Fruit fly (Drosophila melanogaster): ENCODE measurements around the gene Eip63F-1.

Eip63F-1 gene

DNA sequence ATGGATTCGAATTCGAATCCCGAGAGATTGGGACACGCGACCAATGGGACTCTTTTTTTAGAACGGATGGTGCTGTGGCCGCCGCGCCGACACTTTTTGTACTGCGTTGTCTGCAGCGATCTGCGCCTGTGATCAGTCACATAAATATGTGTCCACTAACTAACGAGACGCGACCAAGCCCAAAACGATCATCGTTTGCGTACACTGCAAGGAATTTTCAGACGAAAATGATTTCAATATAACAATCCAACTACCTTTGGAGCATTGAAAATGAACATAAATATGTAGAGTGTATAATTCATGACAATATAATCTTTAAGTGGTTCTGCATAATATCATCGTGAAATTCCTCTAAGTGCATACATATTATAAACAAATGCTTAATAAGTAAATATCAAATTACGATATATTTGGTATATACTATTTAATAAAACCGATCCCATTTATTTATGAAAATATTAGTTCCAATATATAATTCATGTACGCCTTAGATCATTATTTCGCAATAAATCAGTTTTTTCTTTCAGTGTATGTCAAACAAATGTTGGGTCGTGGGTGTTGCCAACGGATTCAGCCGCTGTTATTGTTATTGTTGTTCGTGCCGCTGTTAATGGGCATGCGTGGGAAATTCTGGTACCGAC, at the start of gene Eip63F-1:
Gene Eip63F-1 (minus strand): TSS at position 51 of the 641 bp plus-strand sequence.
- TF ChIP-seq Dll (optimal IDR thresholded peaks at IDR 0.05) (no peak), EcR (GFP tag; optimal IDR thresholded peaks at IDR 0.05) (no peak), pan (optimal IDR thresholded peaks at IDR 0.05) (no peak), psq (optimal IDR thresholded peaks at IDR 0.05) (no peak), CG8478 (optimal IDR thresholded peaks at IDR 0.05) (no peak), usp (GFP tag; optimal IDR thresholded peaks at IDR 0.05) (no peak)

DNA sequence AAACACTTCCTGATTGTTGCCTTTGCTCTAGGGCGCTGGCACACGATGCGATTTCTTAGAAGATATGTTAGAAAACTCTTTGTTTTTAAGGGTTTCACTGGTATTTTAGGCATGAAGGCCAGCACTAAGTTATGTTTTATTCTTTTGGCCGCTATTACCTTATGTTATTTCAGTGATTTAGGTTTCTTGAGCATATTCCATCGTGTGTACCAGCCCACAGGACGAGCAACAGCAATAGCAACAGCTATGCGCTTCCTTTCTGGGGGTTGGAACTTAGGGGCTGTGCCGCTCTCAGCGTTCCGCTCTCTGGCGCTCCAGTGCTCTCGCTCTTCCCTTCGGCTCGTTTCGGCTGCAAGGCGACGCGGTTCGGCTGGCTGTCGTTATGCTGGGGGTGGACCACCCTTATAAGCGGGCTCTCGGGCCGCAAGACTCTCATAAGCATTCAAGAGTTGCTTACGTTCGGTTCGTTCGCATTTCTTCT, 48.1 kb upstream of the Eip63F-1 start, which contains the start of gene scrt:
Gene scrt (plus strand): TSS at position 431 of the 481 bp plus-strand sequence.
- TF ChIP-seq EcR (GFP tag; optimal IDR thresholded peaks at IDR 0.05) (no peak), psq (optimal IDR thresholded peaks at IDR 0.05) (no peak)

DNA sequence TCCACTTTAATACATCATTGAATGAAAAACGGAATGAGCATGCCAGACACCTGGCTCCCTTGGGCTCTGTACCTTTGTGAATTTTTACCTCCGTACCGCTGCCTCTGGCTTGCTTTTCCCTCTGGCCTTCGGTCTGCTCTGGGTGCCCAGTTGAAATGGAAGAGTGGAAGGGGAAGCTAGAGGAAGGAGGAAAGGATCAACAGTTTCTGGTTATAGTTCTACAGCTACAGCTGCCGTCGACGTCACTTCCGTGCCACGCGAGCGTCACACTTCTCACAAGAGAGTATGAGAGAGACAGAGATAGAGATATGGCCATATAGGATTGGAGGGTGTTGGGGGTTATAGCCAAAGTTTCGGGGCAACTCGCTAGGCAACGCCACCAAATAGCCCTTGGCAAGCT, 44.6 kb upstream of the Eip63F-1 start:
- no peak for TF ChIP-seq EcR (GFP tag; optimal IDR thresholded peaks at IDR 0.05)
- no peak for TF ChIP-seq usp (GFP tag; optimal IDR thresholded peaks at IDR 0.05)
- no peak for TF ChIP-seq psq (optimal IDR thresholded peaks at IDR 0.05)
- no peak for TF ChIP-seq Dll (optimal IDR thresholded peaks at IDR 0.05)
- no peak for TF ChIP-seq pan (optimal IDR thresholded peaks at IDR 0.05)
- no peak for TF ChIP-seq CG8478 (optimal IDR thresholded peaks at IDR 0.05)

DNA sequence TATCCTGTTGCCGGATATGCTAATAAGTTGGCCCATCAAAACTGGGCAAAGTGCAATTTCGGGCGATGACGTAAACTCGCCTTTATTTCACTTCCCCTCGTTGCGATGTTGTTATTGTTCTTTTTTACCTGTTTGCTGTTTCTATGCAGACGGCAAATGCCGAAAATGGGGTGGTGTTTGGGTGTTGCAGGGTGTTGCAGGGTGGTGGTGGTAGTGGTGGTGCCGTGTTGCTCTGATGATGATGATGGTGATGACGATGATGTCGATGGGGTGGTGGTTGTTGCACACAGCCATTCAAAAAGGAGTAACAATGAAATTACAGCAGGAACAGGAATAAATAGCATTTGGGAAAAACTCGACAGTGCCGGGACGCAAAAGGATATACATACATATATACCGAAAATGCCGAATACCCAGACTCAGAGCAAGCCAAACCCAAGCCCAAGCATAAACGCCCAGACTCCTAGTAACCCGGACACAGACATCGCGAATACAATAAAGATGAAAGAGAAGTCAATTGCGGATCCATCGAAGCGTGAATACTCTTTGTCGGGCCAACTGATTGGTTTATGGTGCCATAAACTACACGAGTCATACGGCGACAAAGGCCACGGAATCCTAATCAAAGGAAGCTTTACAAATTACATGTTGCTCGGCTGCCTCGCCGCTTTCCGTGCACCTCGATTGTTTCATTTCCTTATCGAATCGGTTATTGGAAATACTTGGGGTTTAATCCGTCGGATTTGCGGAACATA, 43.5 kb upstream of the Eip63F-1 start:
- no peak for TF ChIP-seq CG8478 (optimal IDR thresholded peaks at IDR 0.05)
- no peak for TF ChIP-seq EcR (GFP tag; optimal IDR thresholded peaks at IDR 0.05)
- TF ChIP-seq Dll (optimal IDR thresholded peaks at IDR 0.05): no peak
- TF ChIP-seq psq (optimal IDR thresholded peaks at IDR 0.05): no peak
- no peak for TF ChIP-seq pan (optimal IDR thresholded peaks at IDR 0.05)
- TF ChIP-seq usp (GFP tag; optimal IDR thresholded peaks at IDR 0.05): no peak

DNA sequence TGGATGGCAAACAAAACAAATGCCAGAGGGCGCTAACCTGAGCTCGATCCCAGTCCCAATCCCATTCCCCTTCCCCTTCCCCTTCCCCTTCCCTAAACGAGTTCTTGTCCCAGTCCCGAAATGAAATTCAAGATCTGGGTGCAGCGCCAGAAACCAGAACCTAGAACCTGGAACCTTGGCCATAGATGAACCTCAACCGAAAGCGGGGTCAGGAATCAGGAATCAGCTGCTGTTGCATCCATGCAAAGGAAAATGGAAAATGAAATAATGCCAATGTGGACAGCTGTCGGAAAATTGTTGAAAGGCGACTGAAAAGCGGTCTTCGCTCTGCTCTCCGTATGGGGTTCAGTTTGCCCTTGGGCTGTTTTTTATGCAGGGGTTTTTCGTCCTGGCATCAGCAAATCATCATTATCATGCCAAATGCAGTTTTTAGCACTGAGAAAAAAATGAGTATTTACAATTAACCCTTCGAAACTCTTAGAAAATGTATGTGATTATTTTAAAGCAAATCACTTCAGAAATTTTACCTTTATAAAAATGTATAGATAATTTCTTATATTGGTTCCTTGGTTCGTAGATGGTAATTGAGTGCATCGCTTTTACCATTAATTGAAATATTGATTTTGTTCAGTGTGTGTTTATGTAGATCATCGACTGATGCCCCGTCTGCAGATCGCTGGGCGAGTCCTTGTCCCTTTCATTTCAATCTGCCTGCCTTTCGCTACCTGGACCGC, 42.4 kb upstream of the Eip63F-1 start:
- TF ChIP-seq usp (GFP tag; optimal IDR thresholded peaks at IDR 0.05) (no peak), Dll (optimal IDR thresholded peaks at IDR 0.05) (no peak)

DNA sequence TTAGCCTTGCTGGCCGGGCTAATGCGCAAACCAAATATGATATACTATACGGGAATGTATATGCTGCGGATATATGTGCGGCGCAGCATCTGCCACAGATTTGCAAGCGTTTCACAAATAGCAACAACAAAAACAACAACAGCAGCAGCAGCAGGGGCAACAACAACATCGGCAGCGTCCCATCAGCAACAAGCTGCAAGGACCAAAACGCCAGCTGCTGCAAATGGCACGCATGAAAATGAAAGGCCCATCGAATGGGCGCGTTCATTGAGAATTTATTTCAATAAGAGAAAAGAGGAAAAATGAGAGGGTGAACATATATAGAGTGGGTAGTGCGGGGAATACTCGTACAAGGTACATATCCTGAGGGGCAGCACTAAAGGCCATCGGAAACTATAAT, 41.0 kb upstream of the Eip63F-1 start:
- TF ChIP-seq usp (GFP tag; optimal IDR thresholded peaks at IDR 0.05) (no peak), Dll (optimal IDR thresholded peaks at IDR 0.05) (no peak)

DNA sequence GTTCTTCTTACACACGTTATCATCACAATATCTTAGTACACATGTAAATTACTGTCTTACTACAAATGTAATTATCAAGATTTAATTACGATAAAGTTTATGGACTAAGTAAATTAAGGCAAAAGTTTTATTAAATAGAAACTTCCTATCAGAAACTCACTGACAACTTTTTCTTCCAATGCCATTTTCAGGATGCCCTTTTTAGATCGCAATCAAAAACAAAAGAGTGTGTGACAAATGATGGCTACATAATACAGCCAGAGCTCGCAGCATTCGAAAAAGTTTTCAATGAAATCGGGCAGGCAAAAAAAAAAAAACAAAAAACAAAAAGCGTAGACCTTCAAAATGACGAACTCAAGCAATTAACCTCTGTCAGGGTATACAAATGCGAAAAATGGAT, 37.2 kb upstream of the Eip63F-1 start, which contains the start of gene CG43915:
Gene CG43915 (plus strand): TSS at position 301 of the 400 bp plus-strand sequence.
- no peak for TF ChIP-seq pan (optimal IDR thresholded peaks at IDR 0.05)
- no peak for TF ChIP-seq usp (GFP tag; optimal IDR thresholded peaks at IDR 0.05)
- no peak for TF ChIP-seq EcR (GFP tag; optimal IDR thresholded peaks at IDR 0.05)
- TF ChIP-seq Dll (optimal IDR thresholded peaks at IDR 0.05): no peak
- TF ChIP-seq CG8478 (optimal IDR thresholded peaks at IDR 0.05): no peak
- no peak for TF ChIP-seq psq (optimal IDR thresholded peaks at IDR 0.05)

DNA sequence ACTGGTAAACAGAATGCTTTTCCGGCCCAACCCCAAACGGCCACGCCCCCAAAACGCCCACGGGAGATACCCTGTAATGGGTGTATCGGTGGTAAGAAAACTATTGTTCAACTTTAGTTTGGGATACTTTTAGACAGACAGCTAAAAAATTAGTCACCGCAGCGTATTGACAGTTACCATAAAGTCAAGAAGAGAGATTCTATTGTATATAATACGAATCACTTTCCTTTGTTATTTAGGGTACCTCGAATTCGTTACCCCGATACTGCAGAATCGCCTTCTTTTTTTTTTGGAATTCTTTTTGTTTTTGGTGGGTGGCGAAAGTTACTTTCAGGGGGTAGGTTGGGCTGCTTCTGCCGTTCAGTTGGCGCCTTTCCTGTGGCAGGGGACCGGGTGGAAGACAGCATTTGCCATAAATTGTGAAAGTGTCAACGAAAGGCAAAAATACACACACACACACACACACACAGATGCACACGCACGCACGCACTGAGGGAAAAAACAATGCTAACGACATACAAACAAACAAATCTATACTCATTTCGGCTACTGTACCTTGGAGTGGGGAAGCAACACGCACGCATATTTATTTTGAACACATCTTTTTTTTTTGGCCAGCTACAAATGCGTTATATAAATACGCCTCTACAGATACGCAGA, 35.1 kb upstream of the Eip63F-1 start:
- TF ChIP-seq CG8478 (optimal IDR thresholded peaks at IDR 0.05) (no peak), EcR (GFP tag; optimal IDR thresholded peaks at IDR 0.05) (no peak), pan (optimal IDR thresholded peaks at IDR 0.05) (no peak)

DNA sequence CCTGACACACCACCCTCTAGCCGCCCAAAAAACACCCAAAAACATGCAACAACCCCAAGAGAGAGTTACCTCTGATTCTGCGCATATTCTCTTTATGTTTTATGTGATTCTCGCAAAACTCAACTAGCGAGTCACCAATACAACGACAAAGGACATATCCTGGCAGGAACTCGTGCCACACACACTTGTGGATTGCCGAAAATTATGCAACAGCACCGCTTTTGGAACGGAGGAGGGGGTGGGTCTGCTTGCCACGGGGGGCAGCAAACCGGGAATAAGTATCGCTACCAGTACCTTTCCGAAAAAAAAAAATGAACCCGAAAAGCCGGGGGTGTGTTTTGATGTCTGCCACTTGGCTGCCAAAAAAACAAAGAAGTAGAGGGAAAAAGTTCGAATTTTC, 29.7 kb upstream of the Eip63F-1 start:
- TF ChIP-seq Dll (optimal IDR thresholded peaks at IDR 0.05) (no peak), CG8478 (optimal IDR thresholded peaks at IDR 0.05) (no peak), pan (optimal IDR thresholded peaks at IDR 0.05) (no peak), psq (optimal IDR thresholded peaks at IDR 0.05) (no peak), usp (GFP tag; optimal IDR thresholded peaks at IDR 0.05) (no peak), EcR (GFP tag; optimal IDR thresholded peaks at IDR 0.05) (no peak)

DNA sequence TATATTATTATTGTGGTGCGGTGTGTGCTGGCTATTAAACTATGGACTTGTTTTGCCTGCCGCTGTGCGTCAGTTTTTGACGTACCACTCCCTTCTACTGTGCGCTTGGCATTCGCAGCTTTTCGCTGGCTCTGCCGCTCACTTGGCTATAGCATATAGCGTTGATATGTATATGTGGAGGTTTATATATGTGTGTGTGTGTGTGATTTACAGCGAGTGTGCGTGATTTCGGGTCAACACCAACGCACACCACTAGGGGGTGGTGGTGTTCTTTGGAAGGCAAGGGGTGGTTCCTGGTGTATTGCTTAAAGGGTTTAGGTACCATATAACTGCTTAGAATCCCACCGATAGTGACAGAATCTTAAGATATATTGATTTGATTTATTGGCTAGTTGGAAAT, 29.3 kb upstream of the Eip63F-1 start, which contains the start of gene CG12605:
Gene CG12605 (minus strand): TSS at position 101 of the 400 bp plus-strand sequence.
- TF ChIP-seq psq (optimal IDR thresholded peaks at IDR 0.05) (no peak), usp (GFP tag; optimal IDR thresholded peaks at IDR 0.05) (no peak), CG8478 (optimal IDR thresholded peaks at IDR 0.05) (no peak), pan (optimal IDR thresholded peaks at IDR 0.05) (no peak), EcR (GFP tag; optimal IDR thresholded peaks at IDR 0.05) (no peak), Dll (optimal IDR thresholded peaks at IDR 0.05) (no peak)

DNA sequence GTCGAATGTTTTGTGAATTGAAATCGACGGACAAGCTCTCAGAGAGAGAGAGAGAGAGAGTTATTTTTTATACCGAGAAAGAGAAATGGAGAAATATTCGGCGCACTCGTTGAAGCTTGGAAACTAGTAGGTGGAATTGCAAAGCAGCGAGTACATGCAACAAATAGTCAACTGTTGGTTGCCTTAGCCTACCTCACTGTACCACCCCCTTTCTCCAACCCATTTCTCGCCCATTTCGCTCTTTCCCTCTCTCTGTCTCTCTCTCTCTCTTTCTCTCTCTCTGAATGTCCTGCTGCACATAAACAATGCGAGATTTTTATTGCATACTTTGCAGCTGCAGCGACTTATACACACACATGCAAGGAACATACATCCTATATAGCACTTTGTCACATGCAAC, 28.6 kb upstream of the Eip63F-1 start:
- TF ChIP-seq psq (optimal IDR thresholded peaks at IDR 0.05) (no peak), usp (GFP tag; optimal IDR thresholded peaks at IDR 0.05) (no peak), EcR (GFP tag; optimal IDR thresholded peaks at IDR 0.05) (no peak), pan (optimal IDR thresholded peaks at IDR 0.05) (no peak), CG8478 (optimal IDR thresholded peaks at IDR 0.05) (no peak), Dll (optimal IDR thresholded peaks at IDR 0.05) (no peak)

All from whole organism.